Fruit fly (Drosophila melanogaster) whole organism, embryonic: ENCODE results near the gene CG7320.

ENCODE experiments used
- Adf1 ChIP-seq: fragments of 200-800 bp; sonication (Bioruptor generic); IDR thresholded peaks from 2 replicates; pipeline ENCODE4 v1.3.6; 2022; ENCODE audit warnings: missing biosample characterization, missing genetic modification characterization
- Antp ChIP-seq: fragments of 200-800 bp; sonication (Bioruptor generic); optimal IDR thresholded peaks from 3 replicates; lab custom pipeline; 2016; ENCODE audit warnings: missing biosample characterization, missing genetic modification characterization
- Asciz ChIP-seq: fragments of 200-800 bp; sonication (Bioruptor generic); optimal IDR thresholded peaks from 2 replicates; lab custom pipeline; 2017; ENCODE audit warnings: missing biosample characterization, mild to moderate bottlenecking, missing genetic modification characterization, missing genetic modification reagents
- B-H1 ChIP-seq: fragments of 200-800 bp; sonication (Bioruptor generic); IDR thresholded peaks from 3 replicates; pipeline ENCODE4 v1.3.6; 2022; ENCODE audit warnings: missing biosample characterization, missing genetic modification characterization
- CG1024 ChIP-seq: fragments of 200-800 bp; sonication (Bioruptor generic); IDR thresholded peaks from 2 replicates; pipeline ENCODE4 v1.3.6; 2022; ENCODE audit warnings: missing biosample characterization, missing genetic modification characterization
- CG10267 ChIP-seq: fragments of 200-800 bp; sonication (Bioruptor generic); optimal IDR thresholded peaks from 2 replicates; lab custom pipeline; 2018; ENCODE audit warnings: missing biosample characterization, mild to moderate bottlenecking, missing genetic modification characterization, moderate library complexity
- CG10979 ChIP-seq: fragments of 200-800 bp; sonication (Bioruptor generic); optimal IDR thresholded peaks from 2 replicates; lab custom pipeline; 2018; ENCODE audit warnings: missing biosample characterization, mild to moderate bottlenecking, missing genetic modification characterization, moderate library complexity
- CG11723 ChIP-seq: fragments of 200-800 bp; sonication (Bioruptor generic); optimal IDR thresholded peaks from 2 replicates; lab custom pipeline; 2017; ENCODE audit warnings: missing biosample characterization, mild to moderate bottlenecking, missing genetic modification characterization
- CG1233 ChIP-seq: fragments of 200-800 bp; sonication (Bioruptor generic); optimal IDR thresholded peaks from 4 replicates; lab custom pipeline; 2018; ENCODE audit warnings: missing biosample characterization, mild to moderate bottlenecking, missing genetic modification characterization
- CG12744 ChIP-seq: fragments of 200-800 bp; sonication (Bioruptor generic); optimal IDR thresholded peaks from 2 replicates; lab custom pipeline; 2016; ENCODE audit warnings: missing biosample characterization, missing genetic modification characterization
- CG12769 ChIP-seq: fragments of 200-800 bp; sonication (Bioruptor generic); optimal IDR thresholded peaks from 2 replicates; lab custom pipeline; 2019; ENCODE audit warnings: missing biosample characterization, mild to moderate bottlenecking, missing genetic modification characterization, moderate library complexity
- CG1603 ChIP-seq: fragments of 200-800 bp; sonication (Bioruptor generic); optimal IDR thresholded peaks from 2 replicates; lab custom pipeline; 2019; ENCODE audit warnings: missing biosample characterization, mild to moderate bottlenecking, missing genetic modification characterization, moderate library complexity
- CG17328 ChIP-seq: fragments of 200-800 bp; sonication (Bioruptor generic); IDR thresholded peaks from 2 replicates; pipeline ENCODE4 v1.3.6; 2022; ENCODE audit warnings: missing biosample characterization, missing genetic modification characterization
- CG17385 ChIP-seq: fragments of 200-800 bp; sonication (Bioruptor generic); optimal IDR thresholded peaks from 3 replicates; lab custom pipeline; 2018; ENCODE audit warnings: missing biosample characterization, mild to moderate bottlenecking, missing genetic modification characterization
- CG1832 ChIP-seq: fragments of 200-800 bp; sonication (Bioruptor generic); optimal IDR thresholded peaks from 2 replicates; lab custom pipeline; 2017; ENCODE audit warnings: missing biosample characterization, mild to moderate bottlenecking, missing genetic modification characterization, inconsistent platforms
- CG2202 ChIP-seq: fragments of 200-800 bp; sonication (Bioruptor generic); optimal IDR thresholded peaks from 2 replicates; lab custom pipeline; 2018; ENCODE audit warnings: missing biosample characterization, mild to moderate bottlenecking, missing genetic modification characterization
- CG2678 ChIP-seq: fragments of 200-800 bp; sonication (Bioruptor generic); optimal IDR thresholded peaks from 3 replicates; lab custom pipeline; 2019; ENCODE audit warnings: missing biosample characterization, mild to moderate bottlenecking, missing genetic modification characterization, moderate library complexity
- CG32767 ChIP-seq: fragments of 200-800 bp; sonication (Bioruptor generic); IDR thresholded peaks from 2 replicates; pipeline ENCODE4 v1.3.6; 2022; ENCODE audit warnings: missing biosample characterization, missing genetic modification characterization
- CG33557 ChIP-seq: fragments of 200-800 bp; sonication (Bioruptor generic); optimal IDR thresholded peaks from 2 replicates; lab custom pipeline; 2019; ENCODE audit warnings: missing biosample characterization, mild to moderate bottlenecking, missing genetic modification characterization, moderate library complexity
- CG4282 ChIP-seq: fragments of 200-800 bp; sonication (Bioruptor generic); optimal IDR thresholded peaks from 2 replicates; lab custom pipeline; 2016; ENCODE audit warnings: missing biosample characterization, missing genetic modification characterization
- CG4424 ChIP-seq: fragments of 200-800 bp; sonication (Bioruptor generic); optimal IDR thresholded peaks from 3 replicates; lab custom pipeline; 2016; ENCODE audit warnings: missing biosample characterization, missing genetic modification characterization
- CG6175 ChIP-seq: fragments of 200-800 bp; sonication (Bioruptor generic); IDR thresholded peaks from 3 replicates; pipeline ENCODE4 v1.3.6; 2022; ENCODE audit warnings: missing biosample characterization, missing genetic modification characterization
- CG6854 ChIP-seq: fragments of 200-800 bp; sonication (Bioruptor generic); optimal IDR thresholded peaks from 3 replicates; lab custom pipeline; 2017; ENCODE audit warnings: missing biosample characterization, mild to moderate bottlenecking, missing genetic modification characterization
- CG7556 ChIP-seq: fragments of 200-800 bp; sonication (Bioruptor generic); optimal IDR thresholded peaks from 2 replicates; lab custom pipeline; 2017; ENCODE audit warnings: missing biosample characterization, mild to moderate bottlenecking, missing genetic modification characterization
- CG9609 ChIP-seq: fragments of 200-800 bp; sonication (Bioruptor generic); optimal IDR thresholded peaks from 3 replicates; lab custom pipeline; 2016; ENCODE audit warnings: missing biosample characterization, missing genetic modification characterization
- CG9727 ChIP-seq: fragments of 200-800 bp; sonication (Bioruptor generic); optimal IDR thresholded peaks from 3 replicates; lab custom pipeline; 2017; ENCODE audit warnings: missing biosample characterization, mild to moderate bottlenecking, missing genetic modification characterization
- CG9876 ChIP-seq: fragments of 200-800 bp; sonication (Bioruptor generic); optimal IDR thresholded peaks from 2 replicates; lab custom pipeline; 2016; ENCODE audit warnings: missing biosample characterization, missing genetic modification characterization
- Dek ChIP-seq: fragments of 200-800 bp; sonication (Bioruptor generic); optimal IDR thresholded peaks from 3 replicates; lab custom pipeline; 2019; ENCODE audit warnings: missing biosample characterization, mild to moderate bottlenecking, missing genetic modification characterization, moderate library complexity
- HLH4C ChIP-seq: fragments of 200-800 bp; sonication (Bioruptor generic); IDR thresholded peaks from 3 replicates; pipeline ENCODE4 v1.3.6; 2022; ENCODE audit warnings: missing biosample characterization, missing genetic modification characterization; ENCODE audit not compliant: partially characterized antibody
- Lpt ChIP-seq: fragments of >200 bp; optimal IDR thresholded peaks from 2 replicates; lab custom pipeline; 2018; ENCODE audit warnings: missing biosample characterization, missing genetic modification characterization
- NFAT ChIP-seq: fragments of 200-800 bp; sonication (Bioruptor generic); IDR thresholded peaks from 2 replicates; pipeline ENCODE4 v1.3.6; 2022; ENCODE audit warnings: missing biosample characterization, missing genetic modification characterization
- NK7.1 ChIP-seq: fragments of 200-800 bp; sonication (Bioruptor generic); optimal IDR thresholded peaks from 3 replicates; lab custom pipeline; 2016; ENCODE audit warnings: missing biosample characterization, missing genetic modification characterization
- Ptx1 ChIP-seq: fragments of 200-800 bp; sonication (Bioruptor generic); IDR thresholded peaks from 2 replicates; pipeline ENCODE4 v1.3.6; 2022; ENCODE audit warnings: missing biosample characterization, missing genetic modification characterization
- Rfx ChIP-seq: fragments of 200-800 bp; sonication (Bioruptor generic); IDR thresholded peaks from 2 replicates; pipeline ENCODE4 v1.3.6; 2022; ENCODE audit warnings: missing biosample characterization, missing genetic modification characterization
- Six4 ChIP-seq: fragments of 200-800 bp; sonication (Bioruptor generic); optimal IDR thresholded peaks from 2 replicates; lab custom pipeline; 2016; ENCODE audit warnings: missing biosample characterization, missing genetic modification characterization
- Xrp1 ChIP-seq: fragments of 200-800 bp; sonication (Bioruptor generic); IDR thresholded peaks from 2 replicates; pipeline ENCODE4 v1.3.6; 2022; ENCODE audit warnings: missing biosample characterization, missing genetic modification characterization
- cad ChIP-seq: fragments of >200 bp; optimal IDR thresholded peaks from 2 replicates; lab custom pipeline; 2017; ENCODE audit warnings: missing biosample characterization, missing genetic modification characterization
- chm ChIP-seq: fragments of 200-800 bp; sonication (Bioruptor generic); IDR thresholded peaks from 2 replicates; pipeline ENCODE4 v1.3.6; 2022; ENCODE audit warnings: missing biosample characterization, missing genetic modification characterization
- ci ChIP-seq: fragments of 200-800 bp; sonication (Bioruptor generic); IDR thresholded peaks from 3 replicates; pipeline ENCODE4 v1.3.6; 2022; ENCODE audit warnings: missing biosample characterization, missing genetic modification characterization
- dmrt99B ChIP-seq: fragments of 200-800 bp; sonication (Bioruptor generic); optimal IDR thresholded peaks from 2 replicates; lab custom pipeline; 2018; ENCODE audit warnings: missing biosample characterization, mild to moderate bottlenecking, missing genetic modification characterization, moderate library complexity
- gem ChIP-seq: fragments of 200-800 bp; sonication (Bioruptor generic); optimal IDR thresholded peaks from 2 replicates; lab custom pipeline; 2019; ENCODE audit warnings: missing biosample characterization, mild to moderate bottlenecking, missing genetic modification characterization, moderate library complexity
- gro ChIP-seq: fragments of 200-800 bp; sonication (Bioruptor generic); optimal IDR thresholded peaks from 2 replicates; lab custom pipeline; 2016; ENCODE audit warnings: missing biosample characterization, missing genetic modification characterization
- h ChIP-seq: fragments of >200 bp; optimal IDR thresholded peaks from 2 replicates; lab custom pipeline; 2017
- hth ChIP-seq: fragments of >200 bp; optimal IDR thresholded peaks from 2 replicates; lab custom pipeline; 2017; ENCODE audit warnings: inconsistent platforms
- lab ChIP-seq: fragments of 200-800 bp; sonication (Bioruptor generic); optimal IDR thresholded peaks from 3 replicates; lab custom pipeline; 2017; ENCODE audit warnings: missing biosample characterization, missing genetic modification characterization, mild to moderate bottlenecking, moderate library complexity, missing genetic modification reagents
- pum ChIP-seq: fragments of 200-800 bp; sonication (Bioruptor generic); optimal IDR thresholded peaks from 2 replicates; lab custom pipeline; 2016; ENCODE audit warnings: missing biosample characterization, missing genetic modification characterization
- salm ChIP-seq: fragments of 200-800 bp; sonication (Bioruptor generic); optimal IDR thresholded peaks from 2 replicates; lab custom pipeline; 2018; ENCODE audit warnings: missing biosample characterization, mild to moderate bottlenecking, missing genetic modification characterization
- seq ChIP-seq: fragments of 200-800 bp; sonication (Bioruptor generic); IDR thresholded peaks from 2 replicates; pipeline ENCODE4 v1.3.6; 2022; ENCODE audit warnings: missing biosample characterization, missing genetic modification characterization
- slou ChIP-seq: fragments of 200-800 bp; sonication (Bioruptor generic); optimal IDR thresholded peaks from 3 replicates; lab custom pipeline; 2016; ENCODE audit warnings: missing biosample characterization, missing genetic modification characterization
- tna ChIP-seq: fragments of 200-800 bp; sonication (Bioruptor generic); IDR thresholded peaks from 2 replicates; pipeline ENCODE4 v1.3.6; 2022; ENCODE audit warnings: missing biosample characterization, missing genetic modification characterization; ENCODE audit not compliant: partially characterized antibody
- toy ChIP-seq: fragments of 200-800 bp; sonication (Bioruptor generic); IDR thresholded peaks from 2 replicates; pipeline ENCODE4 v1.3.6; 2022; ENCODE audit warnings: missing biosample characterization, missing genetic modification characterization
- trem ChIP-seq: fragments of 200-800 bp; optimal IDR thresholded peaks from 3 replicates; lab custom pipeline; 2019; ENCODE audit warnings: missing biosample characterization, mild to moderate bottlenecking, missing genetic modification characterization, moderate library complexity
- zf30C ChIP-seq: fragments of 200-800 bp; sonication (Bioruptor generic); optimal IDR thresholded peaks from 3 replicates; lab custom pipeline; 2018; ENCODE audit warnings: missing biosample characterization, mild to moderate bottlenecking, missing genetic modification characterization

CG7320 gene

DNA sequence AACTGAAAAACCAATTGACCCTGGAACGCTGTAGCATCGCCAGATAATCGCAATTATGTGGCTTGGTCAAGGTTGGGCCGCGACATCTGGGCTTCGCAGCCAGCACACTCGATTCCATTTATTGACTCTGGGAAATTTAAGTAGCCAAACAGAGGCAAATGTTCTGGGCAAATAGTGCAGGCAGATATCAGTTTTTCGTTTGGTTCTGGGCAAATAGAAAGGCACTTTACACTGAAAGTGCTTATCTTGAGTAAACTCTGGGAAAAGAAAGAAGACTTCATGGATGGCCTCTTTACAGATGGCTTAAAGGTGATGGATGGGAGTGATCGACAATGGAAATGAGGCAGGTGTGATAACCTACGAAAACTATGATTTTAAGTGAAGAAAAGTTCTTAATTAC is 40.8 kb downstream of the CG7320 start (continued):
- no peak for TF ChIP-seq gro (GFP tag; lab: Kevin White, UChicago)
- TF ChIP-seq Dek, result no peak
- TF ChIP-seq Lpt (GFP tag; lab: Kevin White, UChicago), result no peak
- no peak for TF ChIP-seq tna (GFP tag; lab: Robert Waterston, UW)
- TF ChIP-seq B-H1 (GFP tag; lab: Robert Waterston, UW), result no peak
- no peak for TF ChIP-seq CG12769 (tag; lab: Kevin White, UChicago)
- TF ChIP-seq zf30C (GFP tag; lab: Kevin White, UChicago), result no peak
- TF ChIP-seq slou (GFP tag; lab: Kevin White, UChicago), result no peak
- no peak for TF ChIP-seq h (lab: Kevin White, UChicago)
- no peak for TF ChIP-seq NK7.1 (GFP tag; lab: Kevin White, UChicago)
- peak; percentile 63 for TF ChIP-seq CG9727 (GFP tag; lab: Kevin White, UChicago)
- no peak for TF ChIP-seq NFAT (GFP tag; lab: Robert Waterston, UW)
- no peak for TF ChIP-seq HLH4C
- TF ChIP-seq CG1024, result no peak
- TF ChIP-seq CG7556, result no peak
- TF ChIP-seq Ptx1 (GFP tag; lab: Robert Waterston, UW), result no peak
- TF ChIP-seq CG6854 (GFP tag; lab: Kevin White, UChicago), result no peak
- no peak for TF ChIP-seq Rfx
- TF ChIP-seq CG12744, result no peak
- peak; percentile 49; the same call in 2 of the 3 replicates for TF ChIP-seq ci (GFP tag; lab: Robert Waterston, UW)
- no peak for TF ChIP-seq CG4424
- TF ChIP-seq seq (GFP tag; lab: Robert Waterston, UW), result no peak
- TF ChIP-seq CG1832 (GFP tag; lab: Kevin White, UChicago), result no peak
- TF ChIP-seq CG1603, result peak; percentile 28
- no peak for TF ChIP-seq CG9609
- TF ChIP-seq CG11723 (GFP tag; lab: Kevin White, UChicago), result peak; percentile 26
- TF ChIP-seq CG6175 (GFP tag; lab: Robert Waterston, UW), result no peak
- TF ChIP-seq salm, result peak; percentile 16
- TF ChIP-seq hth (lab: Kevin White, UChicago), result no peak
- no peak for TF ChIP-seq CG4282 (GFP tag; lab: Kevin White, UChicago)
- TF ChIP-seq CG9876 (GFP tag; lab: Kevin White, UChicago), result no peak
- 0 out of 2 replicates have a peak, but pooled peaks have one; percentile 33 for TF ChIP-seq CG17328 (GFP tag; lab: Robert Waterston, UW)
- no peak for TF ChIP-seq cad
- no peak for TF ChIP-seq CG17385
- TF ChIP-seq Six4, result no peak
- TF ChIP-seq Antp (GFP tag; lab: Kevin White, UChicago), result no peak
- peak; percentile 44 for TF ChIP-seq gem (tag; lab: Kevin White, UChicago)
- TF ChIP-seq Asciz (GFP tag; lab: Kevin White, UChicago), result peak; percentile 51
- peak; percentile 72; the same call in 1 of the 2 replicates for TF ChIP-seq chm
- no peak for TF ChIP-seq pum
- peak; percentile 5 for TF ChIP-seq trem (tag; lab: Kevin White, UChicago)
- TF ChIP-seq CG2678, result peak; percentile 14
- peak; percentile 73 for TF ChIP-seq Xrp1 (GFP tag; lab: Robert Waterston, UW)
- TF ChIP-seq lab (GFP tag; lab: Kevin White, UChicago), result peak; percentile 27
- TF ChIP-seq CG33557 (GFP tag; lab: Kevin White, UChicago), result peak; percentile 79
- TF ChIP-seq toy (GFP tag; lab: Robert Waterston, UW), result no peak
- no peak for TF ChIP-seq CG10267 (tag; lab: Kevin White, UChicago)
- TF ChIP-seq CG10979 (tag; lab: Kevin White, UChicago), result peak; percentile 14
- TF ChIP-seq Adf1, result no peak
- peak; percentile 74 for TF ChIP-seq CG2202 (tag; lab: Kevin White, UChicago)
- TF ChIP-seq dmrt99B, result no peak
- peak; percentile 40 for TF ChIP-seq CG1233 (GFP tag; lab: Kevin White, UChicago)
- no peak for TF ChIP-seq CG32767 (GFP tag; lab: Robert Waterston, UW)
